Worm (Caenorhabditis elegans): Measurements from ENCODE around the gene gcy-20.

The gcy-20 gene

DNA sequence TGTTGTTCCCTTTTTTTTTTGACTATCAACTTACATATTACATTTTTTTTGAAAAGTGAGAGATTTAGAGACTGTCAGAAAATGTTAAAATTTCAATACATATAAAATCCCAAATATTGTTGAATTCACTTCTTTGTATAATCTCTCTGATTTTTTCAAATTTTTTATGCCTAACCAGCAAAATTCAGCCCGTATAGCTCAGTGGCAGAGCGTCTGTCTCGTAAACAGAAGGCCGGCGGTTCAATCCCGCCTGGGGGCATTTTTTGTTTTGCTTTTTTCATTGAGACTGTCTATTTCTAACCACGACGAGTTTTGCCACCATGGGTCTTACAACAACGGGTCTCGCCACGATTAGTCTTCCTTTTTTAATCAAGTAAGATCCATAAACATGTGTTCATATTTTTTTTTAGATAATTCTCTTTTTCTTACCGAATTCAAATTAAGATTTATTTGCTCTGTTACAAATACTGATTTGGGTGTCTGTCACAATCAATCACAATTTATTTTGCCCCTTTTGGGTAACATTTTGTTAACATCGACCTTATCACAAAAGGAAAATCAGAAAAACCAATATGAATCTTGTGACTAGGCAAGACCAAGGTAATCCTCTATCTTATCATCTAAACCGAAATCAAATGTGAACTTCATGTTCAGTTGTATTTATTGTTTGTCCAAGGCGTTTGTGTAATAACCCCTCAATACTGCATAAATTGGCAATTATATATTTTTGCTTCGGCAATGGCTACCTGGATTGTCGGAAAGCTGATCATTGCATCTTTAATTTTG is 34.4 kb downstream of the gcy-20 start, which contains the start of gene glc-1:
Gene glc-1, plus strand, starts transcription at position 663 of the 786 bp plus-strand sequence.
- no peak for TF ChIP-seq tbx-37 (GFP tag; conservative IDR thresholded peaks at IDR 0.05)
- no peak for TF ChIP-seq ceh-36 (tag; optimal IDR thresholded peaks at IDR 0.05)
- TF ChIP-seq ceh-13 (GFP tag; optimal IDR thresholded peaks at IDR 0.05) = no peak
- TF ChIP-seq hmbx-1 (tag; optimal IDR thresholded peaks at IDR 0.05) = no peak
- no peak for TF ChIP-seq flt-1 (GFP tag; IDR thresholded peaks at IDR 0.05)
- no peak for TF ChIP-seq B0310.2 (tag; optimal IDR thresholded peaks at IDR 0.05)
- TF ChIP-seq F13C5.2 (tag; optimal IDR thresholded peaks at IDR 0.05) = no peak
- no peak for TF ChIP-seq sea-1 (GFP tag; conservative IDR thresholded peaks at IDR 0.05)
- TF ChIP-seq pes-1 (GFP tag; IDR thresholded peaks at IDR 0.05) = no peak

DNA sequence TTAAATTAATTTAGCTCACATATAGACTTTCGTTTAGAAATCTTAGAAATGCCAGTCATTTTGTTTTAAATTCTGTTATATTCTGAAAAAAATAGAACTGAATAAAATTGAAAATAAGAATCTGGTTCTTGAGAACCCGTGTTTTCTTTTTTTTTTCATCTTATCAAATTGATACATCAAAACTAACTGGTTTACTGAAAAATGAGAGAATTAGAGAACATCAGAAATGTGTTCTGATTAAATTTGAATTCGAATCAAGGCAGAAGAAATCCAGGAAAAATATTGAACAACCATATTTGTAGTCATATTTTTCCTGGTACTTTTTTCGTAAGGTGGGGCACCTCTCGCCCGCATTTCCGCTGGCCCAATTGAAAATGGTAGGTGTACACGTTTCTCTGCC is 35.1 kb downstream of the gcy-20 start, which contains the start of gene F11A5.15:
Gene F11A5.15, minus strand, starts transcription at position 101 of the 400 bp plus-strand sequence.
- TF ChIP-seq aly-1 (tag; optimal IDR thresholded peaks at IDR 0.05) (no peak), tbx-37 (GFP tag; conservative IDR thresholded peaks at IDR 0.05) (no peak), scrt-1 (GFP tag; IDR thresholded peaks at IDR 0.05) (no peak), tbx-11 (GFP tag; IDR thresholded peaks at IDR 0.05) (no peak), F13C5.2 (tag; optimal IDR thresholded peaks at IDR 0.05) (no peak), hmbx-1 (tag; optimal IDR thresholded peaks at IDR 0.05) (no peak), tra-4 (tag; optimal IDR thresholded peaks at IDR 0.05) (no peak)

DNA sequence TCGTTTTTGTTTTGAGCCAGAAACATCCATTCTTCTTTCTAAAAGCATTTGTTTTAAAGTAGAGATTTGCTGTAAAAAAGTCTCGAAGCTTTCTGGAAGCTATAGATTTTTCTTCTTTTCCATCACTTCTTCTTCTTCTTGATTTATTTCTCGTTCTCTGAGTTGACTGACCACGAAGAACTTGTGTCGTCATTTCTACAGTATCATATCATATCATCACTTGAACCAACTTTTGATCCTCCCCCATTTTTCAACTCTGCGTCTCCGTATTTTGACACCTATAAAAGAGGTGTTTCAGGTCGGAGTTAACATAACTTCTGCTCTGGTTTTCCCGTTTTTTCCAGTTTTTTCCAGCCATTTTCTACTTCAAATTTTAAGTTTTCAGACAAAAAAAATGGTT is 39.1 kb downstream of the gcy-20 start, which contains the start of gene F11A5.9:
Gene F11A5.9, plus strand, starts transcription at position 386 of the 400 bp plus-strand sequence.
- TF ChIP-seq aly-1 (tag; optimal IDR thresholded peaks at IDR 0.05) = no peak
- TF ChIP-seq flt-1 (GFP tag; IDR thresholded peaks at IDR 0.05) = no peak
- TF ChIP-seq tbx-11 (GFP tag; IDR thresholded peaks at IDR 0.05) = no peak
- TF ChIP-seq ceh-36 (tag; optimal IDR thresholded peaks at IDR 0.05) = no peak
- TF ChIP-seq pes-1 (GFP tag; IDR thresholded peaks at IDR 0.05) = no peak
- no peak for TF ChIP-seq hmg-4 (GFP tag; optimal IDR thresholded peaks at IDR 0.05)
- no peak for TF ChIP-seq tbx-37 (GFP tag; conservative IDR thresholded peaks at IDR 0.05)

DNA sequence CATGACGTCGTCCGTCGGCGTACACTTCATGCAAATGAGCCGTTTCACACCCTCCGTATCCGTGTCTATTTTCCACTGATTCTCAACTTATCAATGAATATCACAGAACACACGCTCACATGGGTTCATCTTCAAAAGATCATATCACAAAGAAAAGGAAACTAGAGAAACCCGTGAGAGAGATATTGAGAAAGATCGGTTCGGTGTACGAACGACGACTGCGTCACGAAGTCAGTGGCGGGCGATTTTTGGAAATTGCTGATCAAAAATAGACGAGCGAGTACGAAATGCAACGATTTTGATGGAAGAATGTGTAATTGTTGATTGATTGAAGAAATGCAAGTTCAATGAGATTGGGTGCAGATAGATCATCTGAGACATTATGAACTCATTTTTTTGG is 40.3 kb downstream of the gcy-20 start:
- no peak for TF ChIP-seq hmbx-1 (tag; optimal IDR thresholded peaks at IDR 0.05)
- TF ChIP-seq tbx-11 (GFP tag; IDR thresholded peaks at IDR 0.05) = no peak
- no peak for TF ChIP-seq tra-4 (tag; optimal IDR thresholded peaks at IDR 0.05)
- TF ChIP-seq ama-1 (optimal IDR thresholded peaks at IDR 0.05) = no peak
- no peak for TF ChIP-seq hnd-1 (tag; optimal IDR thresholded peaks at IDR 0.05)
- no peak for TF ChIP-seq tbx-37 (GFP tag; conservative IDR thresholded peaks at IDR 0.05)
- no peak for TF ChIP-seq B0310.2 (tag; optimal IDR thresholded peaks at IDR 0.05)
- no peak for TF ChIP-seq pes-1 (GFP tag; IDR thresholded peaks at IDR 0.05)
- TF ChIP-seq sea-1 (GFP tag; conservative IDR thresholded peaks at IDR 0.05) = no peak
- no peak for TF ChIP-seq aly-1 (tag; optimal IDR thresholded peaks at IDR 0.05)
- no peak for TF ChIP-seq ceh-36 (tag; optimal IDR thresholded peaks at IDR 0.05)
- no peak for TF ChIP-seq ceh-13 (GFP tag; optimal IDR thresholded peaks at IDR 0.05)

DNA sequence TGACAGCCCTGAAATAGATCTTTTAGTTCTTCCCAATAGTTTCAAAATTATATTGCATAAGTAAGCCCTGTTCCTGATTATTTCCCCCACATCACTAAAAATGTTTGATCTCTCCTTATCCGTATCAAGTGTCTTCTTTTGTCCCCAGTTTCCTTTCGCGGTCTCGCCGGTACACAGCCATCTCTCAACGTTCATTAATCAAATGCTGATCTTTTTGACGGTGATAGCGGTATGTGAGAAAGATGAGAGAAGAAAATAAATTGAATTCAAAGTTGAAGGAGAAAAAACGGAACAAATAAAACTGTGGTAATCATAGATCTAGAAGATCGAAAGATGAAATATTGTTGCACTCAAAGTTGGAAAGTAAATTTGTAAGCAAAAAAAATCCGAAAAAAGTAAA is 41.9 kb downstream of the gcy-20 start:
- TF ChIP-seq hnd-1 (tag; optimal IDR thresholded peaks at IDR 0.05) = no peak
- no peak for TF ChIP-seq ets-7 (tag; optimal IDR thresholded peaks at IDR 0.05)
- TF ChIP-seq F13C5.2 (tag; optimal IDR thresholded peaks at IDR 0.05) = no peak
- no peak for TF ChIP-seq flt-1 (GFP tag; IDR thresholded peaks at IDR 0.05)
- no peak for TF ChIP-seq B0310.2 (tag; optimal IDR thresholded peaks at IDR 0.05)
- TF ChIP-seq pes-1 (GFP tag; IDR thresholded peaks at IDR 0.05) = no peak
- TF ChIP-seq scrt-1 (GFP tag; IDR thresholded peaks at IDR 0.05) = no peak

DNA sequence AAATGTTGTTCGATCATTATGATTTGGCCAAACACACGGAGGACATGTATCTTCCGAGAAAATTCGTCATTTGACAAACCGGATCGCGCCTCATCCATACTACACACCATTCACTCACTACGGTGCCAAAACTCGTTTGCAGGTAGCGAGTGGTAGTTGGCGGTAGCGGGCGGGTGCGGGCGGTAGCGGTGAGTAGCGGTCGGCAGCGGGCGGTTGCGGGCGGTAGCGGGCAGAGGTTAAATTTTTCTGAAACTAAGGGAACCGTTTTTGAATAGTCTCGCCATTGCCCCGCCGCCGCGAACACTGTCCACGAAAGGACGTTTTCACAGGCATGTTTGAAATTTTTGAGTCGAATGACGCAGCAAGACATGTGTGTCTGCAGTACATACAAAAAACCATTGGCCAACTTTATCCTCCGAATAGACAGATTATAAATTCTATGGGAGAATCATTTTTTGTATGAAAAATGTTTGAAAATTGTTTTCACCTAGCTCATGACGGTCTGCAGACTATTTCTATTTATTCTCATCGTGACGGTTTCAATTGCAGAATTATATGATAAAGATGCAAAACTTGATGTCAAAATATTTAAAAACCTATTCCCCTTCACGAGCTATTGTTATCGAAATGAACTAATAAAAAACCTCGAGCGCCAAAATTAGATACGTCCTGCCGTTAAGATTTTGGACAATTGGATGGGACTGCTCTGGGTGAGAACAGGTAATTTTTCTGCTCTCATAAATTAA is 43.2 kb downstream of the gcy-20 start, which contains the start of gene F11A5.16:
Gene F11A5.16, plus strand, starts transcription at position 696 of the 746 bp plus-strand sequence.
- TF ChIP-seq aly-1 (tag; optimal IDR thresholded peaks at IDR 0.05) = no peak
- no peak for TF ChIP-seq sea-1 (GFP tag; conservative IDR thresholded peaks at IDR 0.05)
- TF ChIP-seq ceh-13 (GFP tag; optimal IDR thresholded peaks at IDR 0.05) = no peak
- TF ChIP-seq scrt-1 (GFP tag; IDR thresholded peaks at IDR 0.05) = no peak
- no peak for TF ChIP-seq pes-1 (GFP tag; IDR thresholded peaks at IDR 0.05)
- no peak for TF ChIP-seq ets-7 (tag; optimal IDR thresholded peaks at IDR 0.05)
- no peak for TF ChIP-seq hnd-1 (tag; optimal IDR thresholded peaks at IDR 0.05)
- no peak for TF ChIP-seq hmg-4 (GFP tag; optimal IDR thresholded peaks at IDR 0.05)
- TF ChIP-seq ama-1 (optimal IDR thresholded peaks at IDR 0.05) = no peak
- TF ChIP-seq F13C5.2 (tag; optimal IDR thresholded peaks at IDR 0.05) = no peak

DNA sequence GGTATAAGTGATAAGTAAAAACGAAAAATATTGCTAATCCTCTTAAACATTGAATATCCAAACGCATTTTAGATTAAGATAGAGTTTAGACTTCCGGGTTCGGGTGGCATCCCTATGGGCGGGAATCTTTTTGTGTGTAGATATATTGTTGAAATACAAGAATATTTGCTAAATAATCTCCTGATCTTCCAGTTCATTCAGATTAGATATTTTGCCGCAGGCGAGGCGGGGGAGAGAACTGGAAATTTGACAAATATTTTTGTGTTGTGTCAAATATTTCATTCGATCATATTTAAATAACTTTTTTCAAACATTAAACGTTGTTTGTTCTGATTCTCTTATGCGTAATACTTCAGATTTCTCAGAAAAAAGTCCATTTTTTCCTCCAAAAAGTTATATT is 43.8 kb downstream of the gcy-20 start, which contains the start of gene oac-15:
Gene oac-15, minus strand, starts transcription at position 101 of the 400 bp plus-strand sequence.
- no peak for TF ChIP-seq scrt-1 (GFP tag; IDR thresholded peaks at IDR 0.05)
- no peak for TF ChIP-seq ets-7 (tag; optimal IDR thresholded peaks at IDR 0.05)
- no peak for TF ChIP-seq sea-1 (GFP tag; conservative IDR thresholded peaks at IDR 0.05)
- no peak for TF ChIP-seq B0310.2 (tag; optimal IDR thresholded peaks at IDR 0.05)
- TF ChIP-seq ceh-36 (tag; optimal IDR thresholded peaks at IDR 0.05) = no peak
- TF ChIP-seq flt-1 (GFP tag; IDR thresholded peaks at IDR 0.05) = no peak
- TF ChIP-seq hmg-4 (GFP tag; optimal IDR thresholded peaks at IDR 0.05) = no peak
- no peak for TF ChIP-seq tbx-11 (GFP tag; IDR thresholded peaks at IDR 0.05)
- no peak for TF ChIP-seq pes-1 (GFP tag; IDR thresholded peaks at IDR 0.05)
- TF ChIP-seq aly-1 (tag; optimal IDR thresholded peaks at IDR 0.05) = no peak
- TF ChIP-seq tra-4 (tag; optimal IDR thresholded peaks at IDR 0.05) = no peak
- no peak for TF ChIP-seq tbx-37 (GFP tag; conservative IDR thresholded peaks at IDR 0.05)
- TF ChIP-seq hmbx-1 (tag; optimal IDR thresholded peaks at IDR 0.05) = no peak
- no peak for TF ChIP-seq hnd-1 (tag; optimal IDR thresholded peaks at IDR 0.05)
- no peak for TF ChIP-seq F13C5.2 (tag; optimal IDR thresholded peaks at IDR 0.05)
- TF ChIP-seq ceh-13 (GFP tag; optimal IDR thresholded peaks at IDR 0.05) = no peak
- TF ChIP-seq ama-1 (optimal IDR thresholded peaks at IDR 0.05) = no peak

All from whole organism, early embryonic.